Worm (Caenorhabditis elegans) whole organism, L1 larva: Measurements from ENCODE around the gene dyf-2.

Experiments used
- F16B12.6 ChIP-seq: fragments of 150-350 bp; optimal IDR thresholded peaks from 2 replicates; lab custom pipeline; 2014; ENCODE audit warnings: missing biosample characterization, missing genetic modification characterization
- ces-1 ChIP-seq: fragments of 150-350 bp; optimal IDR thresholded peaks from 2 replicates; lab custom pipeline; 2014; ENCODE audit warnings: missing biosample characterization, missing genetic modification reagents, missing genetic modification characterization
- fkh-10 ChIP-seq: sonication (generic microtip); optimal IDR thresholded peaks from 2 replicates; lab custom pipeline; 2017; ENCODE audit warnings: missing biosample characterization, missing genetic modification reagents, missing genetic modification characterization
- lin-39 ChIP-seq: fragments of 150-350 bp; optimal IDR thresholded peaks from 2 replicates; lab custom pipeline; 2014; ENCODE audit warnings: missing biosample characterization, missing genetic modification reagents, missing genetic modification characterization
- nhr-20 ChIP-seq: sonication (generic microtip); optimal IDR thresholded peaks from 2 replicates; lab custom pipeline; 2016; ENCODE audit warnings: mild to moderate bottlenecking, missing genetic modification characterization, missing compliant biosample characterization
- nhr-237 ChIP-seq: fragments of 150-350 bp; optimal IDR thresholded peaks from 2 replicates; lab custom pipeline; 2014; ENCODE audit warnings: missing biosample characterization, missing genetic modification characterization
- pag-3 ChIP-seq: sonication (generic microtip); optimal IDR thresholded peaks from 2 replicates; lab custom pipeline; 2017; ENCODE audit warnings: missing genetic modification characterization, mild to moderate bottlenecking, missing compliant biosample characterization, antibody characterized with exemption, borderline replicate concordance; ENCODE audit not compliant: insufficient read depth
- unc-62 ChIP-seq: fragments of 150-350 bp; optimal IDR thresholded peaks from 2 replicates; lab custom pipeline; 2014; ENCODE audit warnings: missing biosample characterization, missing genetic modification reagents, missing genetic modification characterization
- ztf-11 ChIP-seq, 2 experiments: sonication (generic microtip); optimal IDR thresholded peaks; 2 replicates each; lab custom pipeline; 2016 to 2017; ENCODE audit warnings: missing genetic modification characterization in 2 of 2, missing biosample characterization in 1 of 2, missing compliant biosample characterization in 1 of 2

ce11 chrIII:13722387-13723122, 36.3 kb upstream of the dyf-2 start:
- TF ChIP-seq unc-62 (GFP tag; lab: Kevin White, UChicago), result no peak
- no peak for TF ChIP-seq lin-39 (tag; lab: Kevin White, UChicago)
- no peak for TF ChIP-seq ces-1 (GFP tag; lab: Kevin White, UChicago)
- TF ChIP-seq pag-3 (tag; lab: Kevin White, UChicago), result no peak
- TF ChIP-seq F16B12.6 (tag; lab: Kevin White, UChicago), result no peak
- TF ChIP-seq nhr-237, result no peak
- TF ChIP-seq nhr-20 (tag; lab: Kevin White, UChicago), result no peak
- TF ChIP-seq ztf-11 (tag; optimal IDR thresholded peaks at IDR 0.05; lab: Kevin White, UChicago), result no peak
- no peak for TF ChIP-seq fkh-10 (GFP tag; lab: Kevin White, UChicago)
